Worm (Caenorhabditis elegans) whole organism, young adult: ENCODE data around the gene W06A7.2.
"Not testable (repeated sequence)": the region's sequence is repeated elsewhere in the genome, so short reads cannot be mapped to it uniquely, and the experiment has no call there.

Experiments used
- K11D2.4 ChIP-seq: fragments of 200-800 bp; sonication (Bioruptor generic); IDR thresholded peaks from 2 replicates; pipeline ENCODE4 v1.3.6; 2022; ENCODE audit warnings: missing genetic modification reagents, missing genetic modification characterization, missing compliant biosample characterization
- dpff-1 ChIP-seq: sonication (generic microtip); optimal IDR thresholded peaks from 2 replicates; lab custom pipeline; 2017; ENCODE audit warnings: mild to moderate bottlenecking, missing genetic modification characterization, missing compliant biosample characterization
- dpl-1 ChIP-seq: fragments of 150-350 bp; optimal IDR thresholded peaks from 2 replicates; lab custom pipeline; 2014; ENCODE audit warnings: missing biosample characterization, missing genetic modification reagents, missing genetic modification characterization

DNA sequence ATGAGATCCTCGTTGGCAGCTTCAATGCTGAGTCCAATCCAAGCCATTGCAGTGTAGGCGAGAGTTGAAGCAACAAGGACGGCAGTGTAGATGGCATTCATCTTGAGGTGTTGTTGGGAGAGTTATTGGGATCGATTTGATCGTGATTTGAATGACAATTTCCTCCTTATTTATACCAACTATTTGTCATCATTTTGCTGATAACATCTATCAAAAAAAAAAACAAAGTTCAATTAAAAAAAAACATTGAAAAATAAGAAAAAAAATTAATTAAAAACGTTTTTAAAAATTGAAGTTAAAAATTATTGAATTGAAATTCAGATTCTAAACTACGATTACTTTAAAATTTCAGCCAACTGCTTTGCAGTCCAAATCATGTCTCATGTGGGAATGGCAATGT is 5.3 kb downstream of the W06A7.2 start, which contains the start of gene nspa-8:
- not testable (repeated sequence) for TF ChIP-seq K11D2.4; dpff-1 (tag; lab: Kevin White, UChicago); dpl-1 (GFP tag; lab: Kevin White, UChicago)
